Fruit fly (Drosophila melanogaster) whole organism, prepupa: ENCODE data around the gene CG11426.
A peak's percentile ranks its signal among the peaks of the same experiment; 100 is the strongest.

Source experiments
- Blimp-1 ChIP-seq: fragments of 200-800 bp; sonication (Bioruptor generic); optimal IDR thresholded peaks from 3 replicates; lab custom pipeline; 2017; ENCODE audit warnings: missing biosample characterization, missing genetic modification characterization, mild to moderate bottlenecking, moderate library complexity, missing genetic modification reagents
- CG10669 ChIP-seq: fragments of 200-800 bp; sonication (Bioruptor generic); optimal IDR thresholded peaks from 3 replicates; lab custom pipeline; 2018; ENCODE audit warnings: missing biosample characterization, mild to moderate bottlenecking, missing genetic modification characterization, moderate library complexity
- CG15336 ChIP-seq: fragments of 200-800 bp; sonication (Bioruptor generic); IDR thresholded peaks from 2 replicates; pipeline ENCODE4 v1.3.6; 2022; ENCODE audit warnings: missing biosample characterization, missing genetic modification characterization
- CG1621 ChIP-seq: fragments of 200-800 bp; sonication (Bioruptor generic); optimal IDR thresholded peaks from 3 replicates; lab custom pipeline; 2018; ENCODE audit warnings: missing biosample characterization, mild to moderate bottlenecking, missing genetic modification characterization
- CG16779 ChIP-seq: fragments of 200-800 bp; sonication (Bioruptor generic); optimal IDR thresholded peaks from 3 replicates; lab custom pipeline; 2017; ENCODE audit warnings: missing biosample characterization, mild to moderate bottlenecking, missing genetic modification characterization
- CG3032 ChIP-seq: fragments of 200-800 bp; optimal IDR thresholded peaks from 2 replicates; lab custom pipeline; 2019; ENCODE audit warnings: missing biosample characterization, mild to moderate bottlenecking, missing genetic modification characterization, moderate library complexity
- CG3919 ChIP-seq: fragments of 200-800 bp; sonication (Bioruptor generic); optimal IDR thresholded peaks from 3 replicates; lab custom pipeline; 2016; ENCODE audit warnings: missing biosample characterization, missing genetic modification characterization
- CG6163 ChIP-seq: fragments of 200-800 bp; sonication (Bioruptor generic); IDR thresholded peaks from 3 replicates; pipeline ENCODE4 v1.3.6; 2022; ENCODE audit warnings: missing biosample characterization, missing genetic modification characterization
- CG6808 ChIP-seq: fragments of 200-800 bp; sonication (Bioruptor generic); optimal IDR thresholded peaks from 3 replicates; lab custom pipeline; 2017; ENCODE audit warnings: missing biosample characterization, missing genetic modification characterization, mild to moderate bottlenecking, moderate library complexity, missing genetic modification reagents
- CG6854 ChIP-seq: fragments of 200-800 bp; sonication (Bioruptor generic); optimal IDR thresholded peaks from 2 replicates; lab custom pipeline; 2017; ENCODE audit warnings: missing biosample characterization, mild to moderate bottlenecking, missing genetic modification characterization
- CG8632 ChIP-seq: fragments of 200-800 bp; sonication (Bioruptor generic); optimal IDR thresholded peaks from 3 replicates; lab custom pipeline; 2016; ENCODE audit warnings: missing biosample characterization, missing genetic modification characterization
- CG9139 ChIP-seq: fragments of 200-800 bp; sonication (Bioruptor generic); optimal IDR thresholded peaks from 3 replicates; lab custom pipeline; 2017; ENCODE audit warnings: missing biosample characterization, mild to moderate bottlenecking, missing genetic modification characterization
- Eip78C ChIP-seq: fragments of 200-800 bp; sonication (Bioruptor generic); peaks from one replicate; lab custom pipeline; 2016; ENCODE audit warnings: missing biosample characterization, missing genetic modification characterization
- Eip93F ChIP-seq: fragments of 200-800 bp; sonication (Bioruptor generic); optimal IDR thresholded peaks from 2 replicates; lab custom pipeline; 2016; ENCODE audit warnings: missing biosample characterization, mild to moderate bottlenecking, missing genetic modification characterization
- Ets21C ChIP-seq: fragments of 200-800 bp; sonication (Bioruptor generic); optimal IDR thresholded peaks from 3 replicates; lab custom pipeline; 2016; ENCODE audit warnings: missing biosample characterization, missing genetic modification characterization
- Ets96B ChIP-seq: fragments of 200-800 bp; optimal IDR thresholded peaks from 2 replicates; lab custom pipeline; 2019; ENCODE audit warnings: missing biosample characterization, mild to moderate bottlenecking, missing genetic modification characterization, moderate library complexity
- Gug ChIP-seq: fragments of 200-800 bp; sonication (Bioruptor generic); IDR thresholded peaks from 2 replicates; pipeline ENCODE4 v1.3.6; 2022; ENCODE audit warnings: missing biosample characterization, missing genetic modification characterization
- Hr38 ChIP-seq: sonication (Bioruptor generic); optimal IDR thresholded peaks from 2 replicates; lab custom pipeline; 2016; ENCODE audit warnings: missing biosample characterization, missing genetic modification characterization
- Lpt ChIP-seq: fragments of 200-800 bp; sonication (Bioruptor generic); optimal IDR thresholded peaks from 3 replicates; lab custom pipeline; 2016; ENCODE audit warnings: missing biosample characterization, missing genetic modification characterization
- Met ChIP-seq: fragments of 200-800 bp; sonication (Bioruptor generic); optimal IDR thresholded peaks from 3 replicates; lab custom pipeline; 2016; ENCODE audit warnings: missing biosample characterization, missing genetic modification characterization
- Smox ChIP-seq: fragments of 200-800 bp; sonication (Bioruptor generic); optimal IDR thresholded peaks from 3 replicates; lab custom pipeline; 2016; ENCODE audit warnings: missing biosample characterization, missing genetic modification characterization
- Sox102F ChIP-seq: fragments of 200-800 bp; sonication (Bioruptor generic); optimal IDR thresholded peaks from 2 replicates; lab custom pipeline; 2016; ENCODE audit warnings: missing biosample characterization, mild to moderate bottlenecking, missing genetic modification characterization
- Sox14 ChIP-seq: fragments of 200-800 bp; sonication (Bioruptor generic); optimal IDR thresholded peaks from 3 replicates; lab custom pipeline; 2016; ENCODE audit warnings: missing biosample characterization, missing genetic modification characterization
- achi ChIP-seq: fragments of 200-800 bp; sonication (Bioruptor generic); optimal IDR thresholded peaks from 3 replicates; lab custom pipeline; 2016; ENCODE audit warnings: missing biosample characterization, missing genetic modification characterization
- acj6 ChIP-seq: fragments of 200-800 bp; sonication (Bioruptor generic); optimal IDR thresholded peaks from 3 replicates; lab custom pipeline; 2016; ENCODE audit warnings: missing biosample characterization, missing genetic modification characterization
- dsx ChIP-seq: fragments of 200-800 bp; optimal IDR thresholded peaks from 3 replicates; lab custom pipeline; 2019; ENCODE audit warnings: missing biosample characterization, mild to moderate bottlenecking, missing genetic modification characterization, moderate library complexity; ENCODE audit not compliant: poor library complexity, severe bottlenecking
- eg ChIP-seq: fragments of 200-800 bp; sonication (Bioruptor generic); IDR thresholded peaks from 3 replicates; pipeline ENCODE4 v1.3.6; 2022; ENCODE audit warnings: missing biosample characterization, missing genetic modification characterization
- fd59A ChIP-seq: fragments of 200-800 bp; sonication (Bioruptor generic); optimal IDR thresholded peaks from 2 replicates; lab custom pipeline; 2017; ENCODE audit warnings: missing biosample characterization, mild to moderate bottlenecking, missing genetic modification characterization, missing genetic modification reagents
- fd85E ChIP-seq: fragments of 200-800 bp; sonication (Bioruptor generic); optimal IDR thresholded peaks from 3 replicates; lab custom pipeline; 2016; ENCODE audit warnings: missing biosample characterization, missing genetic modification characterization
- fkh ChIP-seq: fragments of 200-800 bp; sonication (Bioruptor generic); optimal IDR thresholded peaks from 3 replicates; lab custom pipeline; 2017; ENCODE audit warnings: missing biosample characterization, mild to moderate bottlenecking, missing genetic modification characterization, moderate library complexity
- net ChIP-seq: fragments of 200-800 bp; sonication (Bioruptor generic); optimal IDR thresholded peaks from 3 replicates; lab custom pipeline; 2016; ENCODE audit warnings: missing biosample characterization, missing genetic modification characterization
- pdm3 ChIP-seq: fragments of 200-800 bp; sonication (Bioruptor generic); optimal IDR thresholded peaks from 3 replicates; lab custom pipeline; 2016; ENCODE audit warnings: missing biosample characterization, missing genetic modification characterization
- spab ChIP-seq: fragments of 200-800 bp; sonication (Bioruptor generic); optimal IDR thresholded peaks from 2 replicates; lab custom pipeline; 2017; ENCODE audit warnings: missing biosample characterization, mild to moderate bottlenecking, missing genetic modification characterization, missing genetic modification reagents
- ss ChIP-seq, 2 experiments: fragments of 200-800 bp; sonication (Bioruptor generic); optimal IDR thresholded peaks; 2 replicates in 1 of 2; 3 replicates in 1 of 2; lab custom pipeline; 2017 to 2018; ENCODE audit warnings: mild to moderate bottlenecking in 2 of 2, missing biosample characterization in 2 of 2, missing genetic modification characterization in 2 of 2, moderate library complexity in 1 of 2
- svp ChIP-seq: fragments of 200-800 bp; sonication (Bioruptor generic); peaks from one replicate; lab custom pipeline; 2016; ENCODE audit warnings: missing biosample characterization, missing genetic modification characterization
- topi ChIP-seq: fragments of 200-800 bp; sonication (Bioruptor generic); optimal IDR thresholded peaks from 3 replicates; lab custom pipeline; 2016; ENCODE audit warnings: missing biosample characterization, missing genetic modification characterization
- vri ChIP-seq: fragments of 200-800 bp; sonication (Bioruptor generic); optimal IDR thresholded peaks from 3 replicates; lab custom pipeline; 2016; ENCODE audit warnings: missing biosample characterization, mild to moderate bottlenecking, missing genetic modification characterization

The CG11426 gene

DNA sequence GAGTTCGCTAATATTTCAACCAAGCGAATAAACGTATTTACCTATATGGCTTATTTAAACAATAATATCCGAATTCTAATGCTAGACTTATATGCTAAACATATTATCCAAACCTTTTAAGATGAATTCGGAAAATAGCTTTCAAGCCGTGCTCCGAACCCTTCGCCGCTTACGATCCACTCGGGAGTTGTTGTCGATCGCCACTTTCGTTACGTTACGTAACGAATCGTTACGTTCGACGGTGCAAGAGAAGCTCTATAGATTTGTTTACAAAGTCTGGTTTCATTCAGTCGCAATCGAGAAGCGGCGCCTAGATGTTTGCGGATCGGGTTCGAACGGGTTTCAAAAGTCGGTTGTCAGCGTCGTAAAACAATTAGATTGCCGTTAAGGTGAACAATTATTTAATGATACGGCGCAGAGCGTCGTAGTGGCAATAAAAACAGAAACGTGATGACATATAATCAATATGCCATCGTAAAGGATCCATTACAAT, at the start of gene CG11426:
Gene CG11426, plus strand, starts transcription at position 258 of the 493 bp plus-strand sequence.
- TF ChIP-seq dsx (GFP tag; lab: Kevin White, UChicago) (peak; percentile 67), fkh (GFP tag; lab: Kevin White, UChicago) (peak; percentile 33), Gug (GFP tag; lab: Robert Waterston, UW) (no peak)
- TF ChIP-seq, all 60 proteins: peak for 2

DNA sequence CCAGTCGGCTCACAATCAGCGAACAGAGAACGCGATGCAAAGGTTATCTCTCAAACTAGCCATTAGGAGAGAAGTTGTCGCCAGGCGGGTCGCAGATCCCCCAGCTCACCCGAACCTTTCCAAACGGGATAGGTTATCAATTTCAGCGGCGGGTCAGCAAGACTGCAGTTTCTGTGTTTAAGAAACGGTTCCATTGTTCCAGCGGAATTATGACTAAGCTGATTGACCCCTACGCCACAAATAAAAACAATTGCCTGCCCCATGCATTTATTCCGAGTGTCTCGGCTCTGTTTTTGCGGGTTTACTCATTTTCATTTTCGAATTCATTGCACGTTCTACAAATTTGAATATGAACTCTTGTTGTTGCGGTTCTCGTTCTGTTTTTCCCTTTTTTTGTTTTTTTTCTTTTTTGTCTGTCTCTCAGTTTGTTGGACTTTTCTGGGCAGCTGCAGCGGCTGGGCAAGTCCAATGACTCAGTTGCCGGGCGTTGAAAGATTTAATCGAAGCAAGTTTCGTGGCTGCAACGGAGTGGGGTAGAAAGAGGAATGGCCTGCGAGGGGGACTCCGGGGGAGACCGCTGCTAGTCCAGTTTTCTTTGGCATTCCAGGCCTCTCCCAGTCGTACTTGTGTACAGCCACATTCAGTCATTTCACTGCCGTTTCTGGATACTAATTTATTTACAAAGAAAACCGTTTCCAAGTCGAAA, 49.6 kb upstream of the CG11426 start:
- TF ChIP-seq pdm3 (GFP tag; lab: Kevin White, UChicago) = peak; percentile 1
- peak; percentile 60 for TF ChIP-seq CG6808
- TF ChIP-seq fd85E = no peak
- TF ChIP-seq spab (GFP tag; lab: Kevin White, UChicago) = peak; percentile 43
- TF ChIP-seq Hr38 (GFP tag; lab: Kevin White, UChicago) = no peak
- TF ChIP-seq ss (GFP tag; optimal IDR thresholded peaks at IDR 0.05; lab: Kevin White, UChicago) = peak; percentile 74 to 84
- TF ChIP-seq svp (GFP tag; lab: Kevin White, UChicago) = peak; percentile 90
- TF ChIP-seq CG16779 = peak; percentile 14
- peak; percentile 62 for TF ChIP-seq CG6854 (GFP tag; lab: Kevin White, UChicago)
- peak; percentile 17 for TF ChIP-seq net
- peak; percentile 19 for TF ChIP-seq Ets96B
- TF ChIP-seq CG15336 (GFP tag; lab: Robert Waterston, UW) = 0 out of 2 replicates have a peak, but pooled peaks have one; percentile 11
- TF ChIP-seq CG3032 (tag; lab: Kevin White, UChicago) = peak; percentile 22
- peak; percentile 74 for TF ChIP-seq CG9139 (GFP tag; lab: Kevin White, UChicago)
- no peak for TF ChIP-seq Smox
- peak; percentile 65 for TF ChIP-seq Eip78C (GFP tag; lab: Kevin White, UChicago)
- TF ChIP-seq eg (GFP tag; lab: Robert Waterston, UW) = 0 out of 3 replicates have a peak, but pooled peaks have one; percentile 23
- TF ChIP-seq CG6163 = peak; percentile 61
- no peak for TF ChIP-seq Lpt (GFP tag; lab: Kevin White, UChicago)
- TF ChIP-seq CG1621 (tag; lab: Kevin White, UChicago) = peak; percentile 53
- peak; percentile 54 for TF ChIP-seq dsx (GFP tag; lab: Kevin White, UChicago)

DNA sequence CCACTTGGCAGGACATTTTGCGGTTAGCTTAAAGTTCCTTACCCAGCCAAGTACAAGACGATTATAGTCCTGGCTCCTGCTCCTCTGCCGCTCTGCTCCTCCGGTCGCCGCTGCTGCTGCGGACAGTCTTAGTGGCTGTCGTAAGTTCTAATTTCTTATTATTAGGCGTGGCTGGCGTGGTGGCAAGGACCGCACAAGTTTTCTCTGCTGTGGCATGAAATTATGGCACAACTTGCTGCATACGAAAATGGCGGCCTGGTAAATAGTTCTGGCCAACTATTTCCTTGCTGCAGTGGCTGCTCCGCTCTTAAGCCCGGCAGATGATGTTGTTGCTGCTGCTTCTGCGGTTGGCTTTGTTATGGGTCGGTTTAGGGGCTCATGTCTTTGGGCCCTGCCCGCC, 45.6 kb upstream of the CG11426 start:
- TF ChIP-seq Blimp-1 (GFP tag; lab: Kevin White, UChicago) (no peak), pdm3 (GFP tag; lab: Kevin White, UChicago) (no peak), acj6 (GFP tag; lab: Kevin White, UChicago) (no peak), CG10669 (GFP tag; lab: Kevin White, UChicago) (no peak), fkh (GFP tag; lab: Kevin White, UChicago) (no peak), achi (GFP tag; lab: Kevin White, UChicago) (no peak), Sox102F (no peak), Eip93F (no peak), CG16779 (no peak), Eip78C (GFP tag; lab: Kevin White, UChicago) (no peak), CG6854 (GFP tag; lab: Kevin White, UChicago) (no peak), Lpt (GFP tag; lab: Kevin White, UChicago) (no peak), fd85E (no peak)

DNA sequence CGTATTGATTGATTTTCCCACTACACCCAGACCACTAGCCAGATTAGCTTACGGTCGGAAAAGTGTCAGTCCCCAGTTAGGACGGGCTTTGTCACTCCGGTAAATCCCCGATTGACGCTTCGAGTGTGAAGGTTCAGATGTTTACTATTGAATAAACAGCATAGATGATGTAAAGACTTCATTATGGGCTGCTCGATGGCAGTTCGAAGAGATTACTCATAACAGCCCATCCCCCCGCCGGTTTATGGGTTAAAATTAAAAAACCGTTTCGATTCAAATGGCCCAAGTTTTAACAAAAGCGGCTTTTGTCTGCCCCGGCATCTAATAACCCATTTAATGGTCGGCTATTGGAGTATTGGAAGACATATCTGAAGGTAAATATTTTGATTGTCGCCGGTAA, 33.2 kb upstream of the CG11426 start:
- TF ChIP-seq Sox14 (GFP tag; lab: Kevin White, UChicago) (no peak), Ets21C (no peak), CG3919 (GFP tag; lab: Kevin White, UChicago) (no peak), spab (GFP tag; lab: Kevin White, UChicago) (no peak), CG15336 (GFP tag; lab: Robert Waterston, UW) (no peak), topi (no peak), Hr38 (GFP tag; lab: Kevin White, UChicago) (no peak), acj6 (GFP tag; lab: Kevin White, UChicago) (no peak), fd59A (GFP tag; lab: Kevin White, UChicago) (no peak), Eip78C (GFP tag; lab: Kevin White, UChicago) (no peak), Gug (GFP tag; lab: Robert Waterston, UW) (no peak), vri (GFP tag; lab: Kevin White, UChicago) (no peak), Met (GFP tag; lab: Kevin White, UChicago) (no peak), achi (GFP tag; lab: Kevin White, UChicago) (no peak), Ets96B (no peak), fd85E (no peak), CG8632 (GFP tag; lab: Kevin White, UChicago) (no peak), CG6808 (no peak)
